Worm (Caenorhabditis elegans) whole organism, midembryonic: ENCODE results near the gene ZK863.8.

Experiments used
- T22C8.4 ChIP-seq: fragments of 200-800 bp; sonication (Bioruptor generic); IDR thresholded peaks from 2 replicates; pipeline ENCODE4 v1.3.6; 2022; ENCODE audit warnings: missing genetic modification characterization, missing compliant biosample characterization
- cog-1 ChIP-seq: sonication (generic microtip); optimal IDR thresholded peaks from 2 replicates; lab custom pipeline; 2016; ENCODE audit warnings: missing genetic modification characterization, missing compliant biosample characterization
- flt-1 ChIP-seq: fragments of 200-800 bp; sonication (Bioruptor generic); IDR thresholded peaks from 2 replicates; pipeline ENCODE4 v1.3.6; 2022; ENCODE audit warnings: missing genetic modification characterization, missing compliant biosample characterization
- klf-2 ChIP-seq: fragments of 200-800 bp; sonication (Bioruptor generic); conservative IDR thresholded peaks from 2 replicates; pipeline ENCODE4 v1.3.6; 2022; ENCODE audit warnings: missing genetic modification reagents, missing genetic modification characterization, missing compliant biosample characterization
- med-1 ChIP-seq: sonication (generic microtip); optimal IDR thresholded peaks from 2 replicates; lab custom pipeline; 2017; ENCODE audit warnings: missing genetic modification characterization, mild to moderate bottlenecking, missing compliant biosample characterization, antibody characterized with exemption, missing genetic modification reagents; ENCODE audit not compliant: insufficient read depth
- ref-1 ChIP-seq: fragments of 200-800 bp; sonication (Bioruptor generic); conservative IDR thresholded peaks from 2 replicates; pipeline ENCODE4 v1.3.6; 2022; ENCODE audit warnings: missing genetic modification reagents, missing genetic modification characterization, missing compliant biosample characterization
- tab-1 ChIP-seq: fragments of 200-800 bp; sonication (Bioruptor generic); IDR thresholded peaks from 2 replicates; pipeline ENCODE4 v1.3.6; 2022; ENCODE audit warnings: missing genetic modification characterization, missing compliant biosample characterization
- ztf-23 ChIP-seq: fragments of 200-800 bp; sonication (Bioruptor generic); IDR thresholded peaks from 2 replicates; pipeline ENCODE4 v1.3.6; 2022; ENCODE audit warnings: missing genetic modification reagents, missing genetic modification characterization, missing compliant biosample characterization
- ztf-29 ChIP-seq: fragments of 200-800 bp; sonication (Bioruptor generic); IDR thresholded peaks from 2 replicates; pipeline ENCODE4 v1.3.6; 2022; ENCODE audit warnings: missing genetic modification reagents, missing genetic modification characterization, missing compliant biosample characterization

Gene ZK863.8

DNA sequence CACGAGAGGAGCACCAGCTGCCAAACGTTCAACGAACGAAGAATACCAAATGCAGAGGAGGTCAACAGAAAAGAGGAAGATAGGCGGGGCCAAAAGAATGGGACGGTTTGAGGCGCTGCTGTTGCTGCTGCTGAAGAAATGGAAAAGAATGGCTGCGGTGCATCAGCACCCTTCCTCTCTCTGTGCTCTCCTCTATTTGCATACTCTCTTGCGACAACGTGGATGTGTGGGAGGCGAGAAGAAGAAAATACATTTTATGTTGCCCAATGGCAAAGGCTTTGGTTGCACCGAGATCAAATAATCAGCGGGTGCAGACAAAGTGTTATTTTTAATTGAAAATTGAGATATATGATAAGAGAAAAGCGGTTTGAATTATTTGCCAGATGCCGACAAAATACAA lies 28.9 kb downstream of the ZK863.8 start:
- no peak for TF ChIP-seq T22C8.4 (GFP tag; lab: Robert Waterston, UW)
- no peak for TF ChIP-seq flt-1 (GFP tag; lab: Robert Waterston, UW)
- TF ChIP-seq tab-1, result no peak
- TF ChIP-seq klf-2 (GFP tag; lab: Robert Waterston, UW), result no peak
- no peak for TF ChIP-seq ref-1 (GFP tag; lab: Robert Waterston, UW)
- TF ChIP-seq med-1 (GFP tag; lab: Kevin White, UChicago), result no peak
- no peak for TF ChIP-seq ztf-23 (GFP tag; lab: Robert Waterston, UW)
- TF ChIP-seq cog-1, result no peak
- no peak for TF ChIP-seq ztf-29

DNA sequence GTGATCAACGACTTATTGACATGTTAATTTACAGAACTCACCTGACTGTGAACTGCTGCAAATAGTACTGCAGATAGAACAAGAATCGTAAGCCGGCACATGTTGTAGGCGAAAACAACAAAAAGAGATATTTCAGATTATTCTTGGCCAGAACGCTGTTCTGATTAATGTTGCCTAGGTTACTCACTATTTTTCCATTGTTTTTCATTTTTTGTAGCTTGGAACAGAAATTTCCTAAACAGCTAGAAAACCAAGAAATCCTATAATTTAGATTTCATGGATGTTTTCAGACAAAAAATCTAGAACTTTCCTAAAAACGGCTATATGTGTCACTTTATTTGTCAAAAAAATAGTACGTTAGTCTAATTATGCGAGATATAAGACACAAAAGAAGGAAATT lies 32.8 kb downstream of the ZK863.8 start, which contains the start of gene C27A7.9:
Gene C27A7.9, minus strand, starts transcription at position 101 of the 400 bp plus-strand sequence.
- no peak for TF ChIP-seq ref-1 (GFP tag; lab: Robert Waterston, UW)
- TF ChIP-seq ztf-29, result no peak
- no peak for TF ChIP-seq flt-1 (GFP tag; lab: Robert Waterston, UW)
- no peak for TF ChIP-seq med-1 (GFP tag; lab: Kevin White, UChicago)

ce11 chrV:12153784-12154183 lies 33.5 kb downstream of the ZK863.8 start:
- TF ChIP-seq ref-1 (GFP tag; lab: Robert Waterston, UW) (no peak), tab-1 (no peak), ztf-23 (GFP tag; lab: Robert Waterston, UW) (no peak), T22C8.4 (GFP tag; lab: Robert Waterston, UW) (no peak), flt-1 (GFP tag; lab: Robert Waterston, UW) (no peak), ztf-29 (no peak), cog-1 (no peak), klf-2 (GFP tag; lab: Robert Waterston, UW) (no peak), med-1 (GFP tag; lab: Kevin White, UChicago) (no peak)

DNA sequence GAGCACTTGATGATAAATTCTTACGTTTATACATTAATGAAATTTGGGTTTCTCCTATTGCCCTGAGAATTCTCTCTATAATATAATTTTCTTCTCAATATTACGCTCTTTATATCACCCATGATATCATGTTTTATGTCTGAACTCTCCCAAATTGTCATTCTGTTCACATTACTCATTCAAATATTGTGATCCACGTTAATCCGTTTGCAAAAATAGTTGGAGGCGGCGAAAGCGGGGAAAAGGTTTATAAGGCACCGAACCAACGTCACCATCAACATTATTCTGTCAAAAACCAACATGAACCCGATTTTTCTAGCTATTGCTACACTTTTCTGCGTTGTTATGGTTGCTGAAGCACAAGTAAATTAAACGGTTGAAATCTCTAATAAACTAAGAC lies 34.5 kb downstream of the ZK863.8 start, which contains the start of gene C27A7.8:
Gene C27A7.8, plus strand, starts transcription at position 301 of the 400 bp plus-strand sequence.
- no peak for TF ChIP-seq ztf-29
- no peak for TF ChIP-seq med-1 (GFP tag; lab: Kevin White, UChicago)
- no peak for TF ChIP-seq klf-2 (GFP tag; lab: Robert Waterston, UW)
- TF ChIP-seq flt-1 (GFP tag; lab: Robert Waterston, UW), result no peak
- TF ChIP-seq ref-1 (GFP tag; lab: Robert Waterston, UW), result no peak
- no peak for TF ChIP-seq tab-1
- no peak for TF ChIP-seq T22C8.4 (GFP tag; lab: Robert Waterston, UW)
- no peak for TF ChIP-seq cog-1
- TF ChIP-seq ztf-23 (GFP tag; lab: Robert Waterston, UW), result no peak

DNA sequence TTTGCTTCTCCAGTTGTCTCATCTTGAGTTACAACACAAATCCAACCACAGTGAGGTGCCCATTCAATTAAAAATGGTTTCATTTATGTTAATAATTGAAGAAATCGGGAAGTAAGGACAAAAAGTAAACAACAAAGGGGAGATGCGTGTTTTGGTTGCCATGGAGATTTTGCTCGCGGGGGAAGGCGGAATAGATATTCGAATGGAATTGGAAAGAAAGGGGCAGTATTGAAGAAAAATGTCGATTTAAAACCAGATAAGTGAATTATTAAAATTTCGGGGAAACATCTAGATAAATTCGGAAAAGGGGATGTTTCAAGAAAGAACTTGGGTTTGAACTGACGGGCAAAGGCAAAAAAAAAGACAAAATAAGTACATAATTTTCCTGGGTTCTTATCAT lies 36.7 kb downstream of the ZK863.8 start, which contains the start of gene che-11:
Gene che-11, minus strand, starts transcription at position 101 of the 400 bp plus-strand sequence.
- no peak for TF ChIP-seq ref-1 (GFP tag; lab: Robert Waterston, UW)
- TF ChIP-seq ztf-29, result no peak
- no peak for TF ChIP-seq tab-1
- TF ChIP-seq ztf-23 (GFP tag; lab: Robert Waterston, UW), result no peak
- no peak for TF ChIP-seq cog-1
- no peak for TF ChIP-seq flt-1 (GFP tag; lab: Robert Waterston, UW)
- no peak for TF ChIP-seq T22C8.4 (GFP tag; lab: Robert Waterston, UW)
- TF ChIP-seq klf-2 (GFP tag; lab: Robert Waterston, UW), result no peak
- TF ChIP-seq med-1 (GFP tag; lab: Kevin White, UChicago), result no peak

ce11 chrV:12140625-12141024 lies 46.7 kb downstream of the ZK863.8 start, which contains the start of gene C27A7.3:
Gene C27A7.3, plus strand, starts transcription at chrV:12140925.
- TF ChIP-seq med-1 (GFP tag; lab: Kevin White, UChicago) (no peak), ref-1 (GFP tag; lab: Robert Waterston, UW) (no peak), klf-2 (GFP tag; lab: Robert Waterston, UW) (no peak), cog-1 (no peak), ztf-23 (GFP tag; lab: Robert Waterston, UW) (no peak), tab-1 (no peak), ztf-29 (no peak), T22C8.4 (GFP tag; lab: Robert Waterston, UW) (no peak), flt-1 (GFP tag; lab: Robert Waterston, UW) (no peak)

- no peak for TF ChIP-seq ztf-23 (GFP tag; lab: Robert Waterston, UW)
- TF ChIP-seq flt-1 (GFP tag; lab: Robert Waterston, UW), result no peak
- TF ChIP-seq ztf-29, result no peak
- TF ChIP-seq med-1 (GFP tag; lab: Kevin White, UChicago), result no peak
- no peak for TF ChIP-seq tab-1
- TF ChIP-seq cog-1, result no peak
- TF ChIP-seq ref-1 (GFP tag; lab: Robert Waterston, UW), result no peak
- no peak for TF ChIP-seq T22C8.4 (GFP tag; lab: Robert Waterston, UW)
- no peak for TF ChIP-seq klf-2 (GFP tag; lab: Robert Waterston, UW)
Measured at ce11 chrV:12137942-12138341, 49.4 kb downstream of the ZK863.8 start.
